Fruit fly (Drosophila melanogaster) whole organism, pupa: ENCODE results near the gene CG6610.

Experiments used
- CG12605 ChIP-seq: fragments of 200-800 bp; sonication (Bioruptor generic); IDR thresholded peaks from 2 replicates; pipeline ENCODE4 v1.3.6; 2022; ENCODE audit warnings: missing biosample characterization, missing genetic modification characterization
- CG13204 ChIP-seq: fragments of 200-800 bp; sonication (Bioruptor generic); optimal IDR thresholded peaks from 2 replicates; lab custom pipeline; 2018; ENCODE audit warnings: missing biosample characterization, mild to moderate bottlenecking, missing genetic modification characterization, moderate library complexity
- CG14655 ChIP-seq: fragments of 200-800 bp; sonication (Bioruptor generic); optimal IDR thresholded peaks from 3 replicates; lab custom pipeline; 2017; ENCODE audit warnings: mild to moderate bottlenecking, missing biosample characterization, missing genetic modification reagents, missing genetic modification characterization
- CG32121 ChIP-seq: fragments of 200-800 bp; sonication (Bioruptor generic); IDR thresholded peaks from 2 replicates; pipeline ENCODE4 v1.3.6; 2022; ENCODE audit warnings: missing biosample characterization, missing genetic modification characterization
- CG34367 ChIP-seq: fragments of 200-800 bp; sonication (Bioruptor generic); optimal IDR thresholded peaks from 2 replicates; lab custom pipeline; 2018; ENCODE audit warnings: missing biosample characterization, mild to moderate bottlenecking, missing genetic modification characterization
- CG8159 ChIP-seq: fragments of 200-800 bp; sonication (Bioruptor generic); optimal IDR thresholded peaks from 3 replicates; lab custom pipeline; 2018; ENCODE audit warnings: missing biosample characterization, mild to moderate bottlenecking, missing genetic modification characterization, moderate library complexity
- CG9948 ChIP-seq: fragments of 200-800 bp; sonication (Bioruptor generic); optimal IDR thresholded peaks from 2 replicates; lab custom pipeline; 2018; ENCODE audit warnings: missing biosample characterization, mild to moderate bottlenecking, missing genetic modification characterization, moderate library complexity
- EcR ChIP-seq: fragments of 200-800 bp; sonication (Bioruptor generic); optimal IDR thresholded peaks from 3 replicates; lab custom pipeline; 2019; ENCODE audit warnings: missing biosample characterization, missing genetic modification characterization, mild to moderate bottlenecking, moderate library complexity, missing genetic modification reagents
- Snoo ChIP-seq: fragments of 200-800 bp; sonication (Bioruptor generic); optimal IDR thresholded peaks from 3 replicates; lab custom pipeline; 2017; ENCODE audit warnings: missing biosample characterization, mild to moderate bottlenecking, missing genetic modification characterization, inconsistent platforms
- fd96Ca ChIP-seq: fragments of 200-800 bp; sonication (Bioruptor generic); IDR thresholded peaks from 3 replicates; pipeline ENCODE4 v1.3.6; 2022; ENCODE audit warnings: missing biosample characterization, missing genetic modification characterization
- rn ChIP-seq: fragments of 200-800 bp; sonication (Bioruptor generic); IDR thresholded peaks from 2 replicates; pipeline ENCODE4 v1.3.6; 2022; ENCODE audit warnings: missing biosample characterization, missing genetic modification characterization

dm6 chr3L:6062860-6063607 lies 12.3 kb upstream of the CG6610 start, which contains the start of gene CG10472:
- TF ChIP-seq EcR (GFP tag; lab: Kevin White, UChicago) (no peak), rn (GFP tag; lab: Robert Waterston, UW) (no peak), Snoo (no peak), CG8159 (tag; lab: Kevin White, UChicago) (no peak), CG12605 (GFP tag; lab: Robert Waterston, UW) (no peak), CG9948 (tag; lab: Kevin White, UChicago) (no peak), CG32121 (GFP tag; lab: Robert Waterston, UW) (no peak), CG34367 (tag; lab: Kevin White, UChicago) (no peak), CG13204 (GFP tag; lab: Kevin White, UChicago) (no peak), fd96Ca (GFP tag; lab: Robert Waterston, UW) (no peak), CG14655 (GFP tag; lab: Kevin White, UChicago) (no peak)
